Fruit fly (Drosophila melanogaster): Measurements from ENCODE around the gene CG14408.
A peak's percentile ranks its signal among the peaks of the same experiment; 100 is the strongest.

Gene CG14408

dm6 chrX:14839739-14840347 is 8.0 kb upstream of the CG14408 start (continued):
- TF ChIP-seq sd (tag; optimal IDR thresholded peaks at IDR 0.05) (peak; percentile 88), cato (GFP tag; optimal IDR thresholded peaks at IDR 0.05; ENCODE audit: borderline replicate concordance) (no peak), Max (GFP tag; optimal IDR thresholded peaks at IDR 0.05) (no peak), sqz (GFP tag; optimal IDR thresholded peaks at IDR 0.05) (no peak), NC2β (GFP tag; optimal IDR thresholded peaks at IDR 0.05) (no peak), scrt (GFP tag; optimal IDR thresholded peaks at IDR 0.05) (peak; percentile 24), sc (optimal IDR thresholded peaks at IDR 0.05) (no peak), sc (GFP tag; optimal IDR thresholded peaks at IDR 0.05) (no peak), CG17361 (GFP tag; IDR thresholded peaks at IDR 0.05) (no peak), CoRest (tag; optimal IDR thresholded peaks at IDR 0.05) (no peak), CG10979 (tag; optimal IDR thresholded peaks at IDR 0.05) (no peak), Camta (GFP tag; optimal IDR thresholded peaks at IDR 0.05) (no peak), CG1832 (GFP tag; optimal IDR thresholded peaks at IDR 0.05) (peak; percentile 61), HLH3B (GFP tag; IDR thresholded peaks at IDR 0.05) (peak; percentile 51; the same call in 1 of the 2 replicates), nom (GFP tag; optimal IDR thresholded peaks at IDR 0.05) (no peak), CG2889 (GFP tag; IDR thresholded peaks at IDR 0.05) (no peak), CG10267 (tag; optimal IDR thresholded peaks at IDR 0.05) (no peak), NFAT (GFP tag; IDR thresholded peaks at IDR 0.05) (peak; percentile 66; the same call in 1 of the 2 replicates), CG7786 (GFP tag; optimal IDR thresholded peaks at IDR 0.05) (peak; percentile 63), slbo (GFP tag; IDR thresholded peaks at IDR 0.05) (peak; percentile 79), CG10431 (GFP tag; optimal IDR thresholded peaks at IDR 0.05) (peak; percentile 52), CG18764 (GFP tag; optimal IDR thresholded peaks at IDR 0.05) (no peak), CTCF (GFP tag; optimal IDR thresholded peaks at IDR 0.05) (no peak), CG3726 (GFP tag; IDR thresholded peaks at IDR 0.05) (no peak), Xbp1 (GFP tag; optimal IDR thresholded peaks at IDR 0.05) (peak; percentile 34), CG14965 (GFP tag; optimal IDR thresholded peaks at IDR 0.05; ENCODE audit: borderline replicate concordance) (no peak), Vsx1 (GFP tag; optimal IDR thresholded peaks at IDR 0.05) (no peak), HHEX (GFP tag; optimal IDR thresholded peaks at IDR 0.05) (peak; percentile 39), NK7.1 (GFP tag; optimal IDR thresholded peaks at IDR 0.05) (no peak), Adf1 (GFP tag; IDR thresholded peaks at IDR 0.05) (no peak), Atf6 (GFP tag; IDR thresholded peaks at IDR 0.05) (peak; percentile 66), MTF-1 (GFP tag; optimal IDR thresholded peaks at IDR 0.05; ENCODE audit: borderline replicate concordance) (peak; percentile 52), trh (GFP tag; optimal IDR thresholded peaks at IDR 0.05) (no peak), pan (optimal IDR thresholded peaks at IDR 0.05) (no peak), pan (GFP tag; optimal IDR thresholded peaks at IDR 0.05 in 1 of 2, IDR thresholded peaks at IDR 0.05 in 1 of 2) (peak in 1 of 2 experiments; percentile 68), CG17612 (GFP tag; IDR thresholded peaks at IDR 0.05) (no peak), Mes4 (GFP tag; optimal IDR thresholded peaks at IDR 0.05) (no peak), CG8359 (GFP tag; optimal IDR thresholded peaks at IDR 0.05; ENCODE audit: borderline replicate concordance) (peak; percentile 34), prd (optimal IDR thresholded peaks at IDR 0.05) (no peak), prd (GFP tag; IDR thresholded peaks at IDR 0.05) (peak; percentile 52; the same call in 2 of the 3 replicates), CG30431 (GFP tag; optimal IDR thresholded peaks at IDR 0.05) (peak; percentile 25), CG9437 (GFP tag; optimal IDR thresholded peaks at IDR 0.05) (no peak), pros (GFP tag; optimal IDR thresholded peaks at IDR 0.05) (no peak), chinmo (GFP tag; IDR thresholded peaks at IDR 0.05; ENCODE audit: partially characterized antibody) (0 out of 4 replicates have a peak, but pooled peaks have one; percentile 68), CG14050 (GFP tag; IDR thresholded peaks at IDR 0.05) (peak; percentile 36; the same call in 1 of the 3 replicates), org-1 (GFP tag; optimal IDR thresholded peaks at IDR 0.05) (peak; percentile 17), Mrtf (GFP tag; IDR thresholded peaks at IDR 0.05) (peak; percentile 62; the same call in 2 of the 3 replicates), CG10209 (GFP tag; optimal IDR thresholded peaks at IDR 0.05) (peak; percentile 33), CG11093 (GFP tag; IDR thresholded peaks at IDR 0.05) (no peak), zen (tag; optimal IDR thresholded peaks at IDR 0.05) (no peak), CG13624 (GFP tag; optimal IDR thresholded peaks at IDR 0.05) (peak; percentile 37)

Measured in whole organism, embryonic.